Fruit fly (Drosophila melanogaster) whole organism, pupa: ENCODE measurements around the gene CG5986.
A peak's percentile ranks its signal among the peaks of the same experiment; 100 is the strongest.

Experiments used
- CG10348 ChIP-seq: fragments of 200-800 bp; sonication (Bioruptor generic); IDR thresholded peaks from 2 replicates; pipeline ENCODE4 v1.3.6; 2022; ENCODE audit warnings: missing biosample characterization, missing genetic modification characterization
- CG12605 ChIP-seq: fragments of 200-800 bp; sonication (Bioruptor generic); IDR thresholded peaks from 2 replicates; pipeline ENCODE4 v1.3.6; 2022; ENCODE audit warnings: missing biosample characterization, missing genetic modification characterization
- CG13204 ChIP-seq: fragments of 200-800 bp; sonication (Bioruptor generic); optimal IDR thresholded peaks from 2 replicates; lab custom pipeline; 2018; ENCODE audit warnings: missing biosample characterization, mild to moderate bottlenecking, missing genetic modification characterization, moderate library complexity
- CG14655 ChIP-seq: fragments of 200-800 bp; sonication (Bioruptor generic); optimal IDR thresholded peaks from 3 replicates; lab custom pipeline; 2017; ENCODE audit warnings: mild to moderate bottlenecking, missing biosample characterization, missing genetic modification reagents, missing genetic modification characterization
- CG15710 ChIP-seq: fragments of 200-800 bp; sonication (Bioruptor generic); optimal IDR thresholded peaks from 2 replicates; lab custom pipeline; 2018; ENCODE audit warnings: missing biosample characterization, mild to moderate bottlenecking, missing genetic modification characterization, moderate library complexity
- CG17806 ChIP-seq: fragments of 200-800 bp; sonication (Bioruptor generic); optimal IDR thresholded peaks from 2 replicates; lab custom pipeline; 2018; ENCODE audit warnings: missing biosample characterization, mild to moderate bottlenecking, missing genetic modification characterization, moderate library complexity
- CG32121 ChIP-seq: fragments of 200-800 bp; sonication (Bioruptor generic); IDR thresholded peaks from 2 replicates; pipeline ENCODE4 v1.3.6; 2022; ENCODE audit warnings: missing biosample characterization, missing genetic modification characterization
- CG34367 ChIP-seq: fragments of 200-800 bp; sonication (Bioruptor generic); optimal IDR thresholded peaks from 2 replicates; lab custom pipeline; 2018; ENCODE audit warnings: missing biosample characterization, mild to moderate bottlenecking, missing genetic modification characterization
- CG4496 ChIP-seq: fragments of 200-800 bp; sonication (Bioruptor generic); IDR thresholded peaks from 3 replicates; pipeline ENCODE4 v1.3.6; 2022; ENCODE audit warnings: missing biosample characterization, missing genetic modification characterization
- CG8159 ChIP-seq: fragments of 200-800 bp; sonication (Bioruptor generic); optimal IDR thresholded peaks from 3 replicates; lab custom pipeline; 2018; ENCODE audit warnings: missing biosample characterization, mild to moderate bottlenecking, missing genetic modification characterization, moderate library complexity
- CG8301 ChIP-seq: fragments of 200-800 bp; sonication (Bioruptor generic); optimal IDR thresholded peaks from 2 replicates; lab custom pipeline; 2018; ENCODE audit warnings: missing biosample characterization, mild to moderate bottlenecking, missing genetic modification characterization
- CG9948 ChIP-seq: fragments of 200-800 bp; sonication (Bioruptor generic); optimal IDR thresholded peaks from 2 replicates; lab custom pipeline; 2018; ENCODE audit warnings: missing biosample characterization, mild to moderate bottlenecking, missing genetic modification characterization, moderate library complexity
- D1 ChIP-seq: fragments of 200-800 bp; sonication (Bioruptor generic); optimal IDR thresholded peaks from 2 replicates; lab custom pipeline; 2018; ENCODE audit warnings: missing biosample characterization, mild to moderate bottlenecking, missing genetic modification characterization, moderate library complexity
- EcR ChIP-seq: fragments of 200-800 bp; sonication (Bioruptor generic); optimal IDR thresholded peaks from 3 replicates; lab custom pipeline; 2019; ENCODE audit warnings: missing biosample characterization, missing genetic modification characterization, mild to moderate bottlenecking, moderate library complexity, missing genetic modification reagents
- Ets98B ChIP-seq: fragments of 200-800 bp; sonication (Bioruptor generic); IDR thresholded peaks from 2 replicates; pipeline ENCODE4 v1.3.6; 2022; ENCODE audit warnings: missing biosample characterization, missing genetic modification characterization
- Pif1A ChIP-seq: fragments of 200-800 bp; sonication (Bioruptor generic); optimal IDR thresholded peaks from 3 replicates; lab custom pipeline; 2016; ENCODE audit warnings: missing biosample characterization, missing genetic modification characterization
- Pif1B ChIP-seq: fragments of 200-800 bp; sonication (Bioruptor generic); optimal IDR thresholded peaks from 3 replicates; lab custom pipeline; 2016; ENCODE audit warnings: missing biosample characterization, missing genetic modification characterization
- Snoo ChIP-seq: fragments of 200-800 bp; sonication (Bioruptor generic); optimal IDR thresholded peaks from 3 replicates; lab custom pipeline; 2017; ENCODE audit warnings: missing biosample characterization, mild to moderate bottlenecking, missing genetic modification characterization, inconsistent platforms
- fd96Ca ChIP-seq: fragments of 200-800 bp; sonication (Bioruptor generic); IDR thresholded peaks from 3 replicates; pipeline ENCODE4 v1.3.6; 2022; ENCODE audit warnings: missing biosample characterization, missing genetic modification characterization
- gl ChIP-seq: fragments of 200-800 bp; sonication (Bioruptor generic); optimal IDR thresholded peaks from 2 replicates; lab custom pipeline; 2018; ENCODE audit warnings: missing biosample characterization, mild to moderate bottlenecking, missing genetic modification characterization
- rn ChIP-seq: fragments of 200-800 bp; sonication (Bioruptor generic); IDR thresholded peaks from 2 replicates; pipeline ENCODE4 v1.3.6; 2022; ENCODE audit warnings: missing biosample characterization, missing genetic modification characterization

The CG5986 gene

dm6 chr3R:24015939-24016913, 31.4 kb upstream of the CG5986 start:
- TF ChIP-seq EcR (peak; percentile 92), CG32121 (GFP tag; lab: Robert Waterston, UW) (0 out of 2 replicates have a peak, but pooled peaks have one; percentile 19), fd96Ca (GFP tag; lab: Robert Waterston, UW) (0 out of 3 replicates have a peak, but pooled peaks have one; percentile 45), CG12605 (GFP tag; lab: Robert Waterston, UW) (0 out of 2 replicates have a peak, but pooled peaks have one; percentile 45), CG17806 (tag; lab: Kevin White, UChicago) (no peak), CG10348 (GFP tag; lab: Robert Waterston, UW) (no peak), Pif1A (GFP tag; lab: Kevin White, UChicago) (no peak), CG4496 (GFP tag; lab: Robert Waterston, UW) (peak; percentile 34; the same call in 1 of the 3 replicates), Ets98B (0 out of 2 replicates have a peak, but pooled peaks have one; percentile 22)

DNA sequence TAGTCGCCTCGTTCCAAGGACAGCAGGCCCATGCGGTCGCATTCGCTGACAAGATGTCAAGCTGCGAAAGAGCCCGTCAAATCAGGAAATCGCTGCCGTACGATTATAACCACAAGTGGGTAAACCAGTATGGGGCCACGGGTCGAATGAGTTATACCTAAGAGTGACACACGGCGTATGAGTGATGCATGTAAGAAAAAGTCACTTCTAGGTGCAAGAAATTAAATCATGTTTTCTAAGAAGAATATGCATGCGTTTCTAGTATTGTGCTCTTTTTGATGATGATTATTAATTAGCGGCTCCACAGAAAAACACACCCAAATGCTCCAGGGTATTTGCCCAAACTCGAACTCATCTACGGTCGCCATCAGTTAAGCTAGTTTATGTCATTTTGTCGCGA, 29.9 kb upstream of the CG5986 start:
- TF ChIP-seq CG4496 (GFP tag; lab: Robert Waterston, UW) (no peak), CG17806 (tag; lab: Kevin White, UChicago) (peak; percentile 14), EcR (no peak), CG15710 (tag; lab: Kevin White, UChicago) (no peak), gl (tag; lab: Kevin White, UChicago) (no peak), Snoo (tag; lab: Kevin White, UChicago) (no peak), rn (GFP tag; lab: Robert Waterston, UW) (no peak), Pif1A (GFP tag; lab: Kevin White, UChicago) (peak; percentile 9), Pif1B (GFP tag; lab: Kevin White, UChicago) (no peak), D1 (tag; lab: Kevin White, UChicago) (no peak), CG13204 (GFP tag; lab: Kevin White, UChicago) (no peak), CG9948 (tag; lab: Kevin White, UChicago) (no peak), CG14655 (peak; percentile 29), Ets98B (no peak), CG32121 (GFP tag; lab: Robert Waterston, UW) (no peak), CG10348 (GFP tag; lab: Robert Waterston, UW) (no peak), CG8159 (no peak), CG34367 (tag; lab: Kevin White, UChicago) (no peak), CG8301 (no peak)
- TF ChIP-seq, all 21 proteins: peak for 3

- no peak for TF ChIP-seq CG13204 (GFP tag; lab: Kevin White, UChicago)
- TF ChIP-seq fd96Ca (GFP tag; lab: Robert Waterston, UW) = no peak
- no peak for TF ChIP-seq CG10348 (GFP tag; lab: Robert Waterston, UW)
- TF ChIP-seq EcR = no peak
- no peak for TF ChIP-seq CG14655
- no peak for TF ChIP-seq CG12605 (GFP tag; lab: Robert Waterston, UW)
- TF ChIP-seq Ets98B = no peak
- TF ChIP-seq Snoo (tag; lab: Kevin White, UChicago) = no peak
- TF ChIP-seq CG15710 (tag; lab: Kevin White, UChicago) = no peak
- no peak for TF ChIP-seq gl (tag; lab: Kevin White, UChicago)
- no peak for TF ChIP-seq Pif1B (GFP tag; lab: Kevin White, UChicago)
- TF ChIP-seq Pif1A (GFP tag; lab: Kevin White, UChicago) = no peak
- TF ChIP-seq CG32121 (GFP tag; lab: Robert Waterston, UW) = no peak
- no peak for TF ChIP-seq CG8159
- no peak for TF ChIP-seq CG4496 (GFP tag; lab: Robert Waterston, UW)
- TF ChIP-seq rn (GFP tag; lab: Robert Waterston, UW) = no peak
- no peak for TF ChIP-seq CG17806 (tag; lab: Kevin White, UChicago)
- no peak for TF ChIP-seq D1 (tag; lab: Kevin White, UChicago)
- no peak for TF ChIP-seq CG9948 (tag; lab: Kevin White, UChicago)
- TF ChIP-seq CG34367 (tag; lab: Kevin White, UChicago) = no peak
Measured at dm6 chr3R:24021895-24022294, 25.7 kb upstream of the CG5986 start.

DNA sequence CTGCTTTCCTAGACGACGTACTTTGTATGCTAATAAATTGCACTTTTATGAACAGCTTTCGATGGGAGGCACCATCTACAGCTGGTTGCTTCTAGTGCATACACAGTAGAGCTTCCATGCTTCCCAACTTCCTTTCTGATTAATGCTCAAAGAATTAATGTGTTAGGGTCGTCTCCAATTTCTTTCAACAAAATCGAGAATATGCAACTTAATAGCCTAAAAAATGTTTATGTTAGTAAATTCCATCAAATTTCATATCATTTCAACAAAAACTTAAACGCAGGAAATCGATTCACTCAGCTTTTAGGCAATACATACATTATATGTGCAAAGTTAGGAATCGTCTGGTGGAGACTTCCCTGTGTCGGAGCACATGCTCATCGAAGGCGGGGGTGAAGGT, 23.5 kb upstream of the CG5986 start:
- TF ChIP-seq EcR (no peak), fd96Ca (GFP tag; lab: Robert Waterston, UW) (0 out of 3 replicates have a peak, but pooled peaks have one; percentile 28), Pif1B (GFP tag; lab: Kevin White, UChicago) (no peak), CG17806 (tag; lab: Kevin White, UChicago) (peak; percentile 51), Pif1A (GFP tag; lab: Kevin White, UChicago) (peak; percentile 66), CG15710 (tag; lab: Kevin White, UChicago) (peak; percentile 61), CG14655 (peak; percentile 86), CG8301 (peak; percentile 79), CG8159 (peak; percentile 67), CG34367 (tag; lab: Kevin White, UChicago) (peak; percentile 43), CG12605 (GFP tag; lab: Robert Waterston, UW) (peak; percentile 27; the same call in 1 of the 2 replicates), CG4496 (GFP tag; lab: Robert Waterston, UW) (no peak), CG9948 (tag; lab: Kevin White, UChicago) (peak; percentile 69), D1 (tag; lab: Kevin White, UChicago) (no peak), Ets98B (no peak), CG32121 (GFP tag; lab: Robert Waterston, UW) (0 out of 2 replicates have a peak, but pooled peaks have one; percentile 27), CG10348 (GFP tag; lab: Robert Waterston, UW) (peak; percentile 9; the same call in 1 of the 2 replicates), rn (GFP tag; lab: Robert Waterston, UW) (no peak), gl (tag; lab: Kevin White, UChicago) (no peak), CG13204 (GFP tag; lab: Kevin White, UChicago) (no peak), Snoo (tag; lab: Kevin White, UChicago) (no peak)
